Worm (Caenorhabditis elegans): Measurements from ENCODE around the gene mapk-15.

ce11 chrIII:6046881-6047280, 20.8 kb upstream of the mapk-15 start, which contains the start of gene tbx-11:
- TF ChIP-seq W03F9.2 (tag; optimal IDR thresholded peaks at IDR 0.05) (no peak), him-1 (tag; optimal IDR thresholded peaks at IDR 0.05) (no peak), dao-5 (tag; optimal IDR thresholded peaks at IDR 0.05) (no peak)
